Worm (Caenorhabditis elegans): Measurements from ENCODE around the gene sknr-1.

DNA sequence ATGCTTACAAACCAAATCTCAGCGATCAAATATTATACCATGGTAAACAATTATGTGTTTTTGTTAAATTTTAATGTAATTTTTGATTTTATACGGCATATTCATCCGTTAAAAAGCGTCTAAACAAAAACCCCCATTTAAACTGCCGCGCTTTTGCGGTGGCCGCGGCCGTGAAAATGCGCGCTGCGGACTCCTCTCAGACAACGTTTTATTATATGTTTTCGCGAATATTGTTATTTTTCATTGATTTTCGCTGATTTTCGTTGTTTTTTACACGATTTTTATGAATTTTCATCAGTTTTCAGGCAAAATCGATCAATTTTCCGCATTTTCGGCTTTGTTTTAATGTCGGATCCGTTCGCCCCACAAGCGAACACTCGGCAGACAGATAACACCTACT is 13.3 kb upstream of the sknr-1 start, which contains the start of gene W02H5.19:
- TF ChIP-seq pes-1 (GFP tag; IDR thresholded peaks at IDR 0.05) (peak; percentile 65), B0310.2 (tag; optimal IDR thresholded peaks at IDR 0.05) (no peak), hnd-1 (tag; optimal IDR thresholded peaks at IDR 0.05) (no peak)

All from whole organism, early embryonic.